Worm (Caenorhabditis elegans) whole organism, L2 larva: ENCODE data around the gene Y32H12A.6.

Experiments
- C34F6.9 ChIP-seq: fragments of 150-350 bp; optimal IDR thresholded peaks from 2 replicates; lab custom pipeline; 2014; ENCODE audit warnings: missing biosample characterization, missing genetic modification characterization
- F13H6.1 ChIP-seq: sonication (generic microtip); optimal IDR thresholded peaks from 2 replicates; lab custom pipeline; 2016; ENCODE audit warnings: missing genetic modification characterization, missing compliant biosample characterization
- R02D3.7 ChIP-seq: fragments of 150-350 bp; optimal IDR thresholded peaks from 2 replicates; lab custom pipeline; 2014; ENCODE audit warnings: missing biosample characterization, missing genetic modification characterization
- ZK546.5 ChIP-seq: sonication (generic microtip); optimal IDR thresholded peaks from 2 replicates; lab custom pipeline; 2017; ENCODE audit warnings: missing biosample characterization, missing genetic modification characterization
- alr-1 ChIP-seq: fragments of 150-350 bp; optimal IDR thresholded peaks from 2 replicates; lab custom pipeline; 2014; ENCODE audit warnings: missing biosample characterization, missing genetic modification characterization
- aly-2 ChIP-seq: fragments of 150-350 bp; optimal IDR thresholded peaks from 2 replicates; lab custom pipeline; 2014; ENCODE audit warnings: missing biosample characterization, missing genetic modification characterization
- ama-1 ChIP-seq: fragments of 150-350 bp; optimal IDR thresholded peaks from 2 replicates; lab custom pipeline; 2018; ENCODE audit warnings: inconsistent platforms
- blmp-1 ChIP-seq: sonication (generic microtip); optimal IDR thresholded peaks from 2 replicates; lab custom pipeline; 2017; ENCODE audit warnings: missing genetic modification characterization, mild to moderate bottlenecking, missing compliant biosample characterization, antibody characterized with exemption, moderate library complexity; ENCODE audit not compliant: insufficient read depth
- ceh-16 ChIP-seq: fragments of 150-350 bp; optimal IDR thresholded peaks from 2 replicates; lab custom pipeline; 2014; ENCODE audit warnings: missing biosample characterization, missing genetic modification characterization
- ceh-82 ChIP-seq: fragments of 150-350 bp; optimal IDR thresholded peaks from 2 replicates; lab custom pipeline; 2014; ENCODE audit warnings: missing biosample characterization, missing genetic modification characterization
- crh-2 ChIP-seq: sonication (generic microtip); optimal IDR thresholded peaks from 2 replicates; lab custom pipeline; 2017; ENCODE audit warnings: missing biosample characterization, missing genetic modification characterization
- dmd-4 ChIP-seq: sonication (generic microtip); optimal IDR thresholded peaks from 2 replicates; lab custom pipeline; 2017; ENCODE audit warnings: missing biosample characterization, missing genetic modification characterization
- egl-27 ChIP-seq: sonication (generic microtip); optimal IDR thresholded peaks from 3 replicates; lab custom pipeline; 2017; ENCODE audit warnings: missing biosample characterization, missing genetic modification reagents, missing genetic modification characterization
- elt-1 ChIP-seq: fragments of 150-350 bp; optimal IDR thresholded peaks from 2 replicates; lab custom pipeline; 2014; ENCODE audit warnings: missing biosample characterization, missing genetic modification characterization
- elt-3 ChIP-seq: sonication (generic microtip); optimal IDR thresholded peaks from 2 replicates; lab custom pipeline; 2017; ENCODE audit warnings: missing biosample characterization, missing genetic modification characterization
- fos-1 ChIP-seq: fragments of 150-350 bp; optimal IDR thresholded peaks from 2 replicates; lab custom pipeline; 2014; ENCODE audit warnings: missing biosample characterization, missing genetic modification characterization
- gmeb-1 ChIP-seq: fragments of 150-350 bp; optimal IDR thresholded peaks from 2 replicates; lab custom pipeline; 2014; ENCODE audit warnings: missing biosample characterization, missing genetic modification characterization
- lin-11 ChIP-seq: fragments of 150-350 bp; sonication (generic microtip); optimal IDR thresholded peaks from 2 replicates; lab custom pipeline; 2014; ENCODE audit warnings: missing biosample characterization, missing genetic modification characterization, inconsistent platforms, mixed read lengths
- lin-13 ChIP-seq: fragments of 150-350 bp; optimal IDR thresholded peaks from 2 replicates; lab custom pipeline; 2014; ENCODE audit warnings: missing biosample characterization, missing genetic modification reagents, missing genetic modification characterization
- lin-39 ChIP-seq: fragments of 150-350 bp; optimal IDR thresholded peaks from 2 replicates; lab custom pipeline; 2014; ENCODE audit warnings: missing biosample characterization, missing genetic modification reagents, missing genetic modification characterization
- lsy-2 ChIP-seq, 2 experiments: fragments of 150-350 bp in 1 of 2; sonication (generic microtip) in 1 of 2; optimal IDR thresholded peaks; 2 replicates each; lab custom pipeline; 2014 to 2017; ENCODE audit warnings: missing biosample characterization in 2 of 2, missing genetic modification characterization in 2 of 2
- mab-5 ChIP-seq: fragments of 150-350 bp; optimal IDR thresholded peaks from 2 replicates; lab custom pipeline; 2014; ENCODE audit warnings: missing biosample characterization, missing genetic modification characterization
- mdl-1 ChIP-seq, 2 experiments: fragments of 150-350 bp in 1 of 2; sonication (generic microtip) in 1 of 2; optimal IDR thresholded peaks; 2 replicates each; lab custom pipeline; 2017; ENCODE audit warnings: missing biosample characterization in 2 of 2, missing genetic modification characterization in 2 of 2
- nhr-12 ChIP-seq: fragments of 150-350 bp; optimal IDR thresholded peaks from 2 replicates; lab custom pipeline; 2014; ENCODE audit warnings: missing biosample characterization, missing genetic modification characterization
- nhr-129 ChIP-seq: fragments of 150-350 bp; optimal IDR thresholded peaks from 2 replicates; lab custom pipeline; 2014; ENCODE audit warnings: missing biosample characterization, missing genetic modification characterization
- nhr-21 ChIP-seq: fragments of 150-350 bp; optimal IDR thresholded peaks from 2 replicates; lab custom pipeline; 2014; ENCODE audit warnings: missing biosample characterization, missing genetic modification characterization
- nhr-23 ChIP-seq: fragments of 150-350 bp; optimal IDR thresholded peaks from 2 replicates; lab custom pipeline; 2014; ENCODE audit warnings: missing biosample characterization, missing genetic modification reagents, missing genetic modification characterization
- nhr-237 ChIP-seq: fragments of 150-350 bp; optimal IDR thresholded peaks from 2 replicates; lab custom pipeline; 2014; ENCODE audit warnings: missing biosample characterization, missing genetic modification characterization
- nhr-25 ChIP-seq: fragments of 150-350 bp; sonication (generic microtip); optimal IDR thresholded peaks from 3 replicates; lab custom pipeline; 2014; ENCODE audit warnings: missing biosample characterization, missing genetic modification characterization
- nhr-6 ChIP-seq: fragments of 150-350 bp; optimal IDR thresholded peaks from 2 replicates; lab custom pipeline; 2014; ENCODE audit warnings: missing biosample characterization, missing genetic modification characterization
- peb-1 ChIP-seq: fragments of 150-350 bp; optimal IDR thresholded peaks from 2 replicates; lab custom pipeline; 2014; ENCODE audit warnings: missing biosample characterization, missing genetic modification characterization
- sem-4 ChIP-seq: fragments of 150-350 bp; optimal IDR thresholded peaks from 2 replicates; lab custom pipeline; 2014; ENCODE audit warnings: missing biosample characterization, missing genetic modification reagents, missing genetic modification characterization
- skn-1 ChIP-seq: sonication (generic microtip); optimal IDR thresholded peaks from 2 replicates; lab custom pipeline; 2017; ENCODE audit warnings: missing biosample characterization, missing genetic modification characterization
- sma-3 ChIP-seq: sonication (generic microtip); optimal IDR thresholded peaks from 2 replicates; lab custom pipeline; 2016; ENCODE audit warnings: missing genetic modification reagents, missing genetic modification characterization, missing compliant biosample characterization
- sma-9 ChIP-seq, 2 experiments: fragments of 150-350 bp in 1 of 2; sonication (generic microtip) in 1 of 2; optimal IDR thresholded peaks; 2 replicates each; lab custom pipeline; 2014 to 2016; ENCODE audit warnings: missing genetic modification characterization in 2 of 2, mild to moderate bottlenecking in 1 of 2, missing biosample characterization in 1 of 2, missing compliant biosample characterization in 1 of 2, missing genetic modification reagents in 1 of 2, moderate library complexity in 1 of 2
- unc-55 ChIP-seq: fragments of 150-350 bp; sonication (generic microtip); optimal IDR thresholded peaks from 3 replicates; lab custom pipeline; 2014; ENCODE audit warnings: missing biosample characterization, missing genetic modification reagents, missing genetic modification characterization
- unc-62 ChIP-seq: fragments of 150-350 bp; optimal IDR thresholded peaks from 2 replicates; lab custom pipeline; 2014; ENCODE audit warnings: missing biosample characterization, missing genetic modification reagents, missing genetic modification characterization
- zag-1 ChIP-seq: fragments of 150-350 bp; optimal IDR thresholded peaks from 2 replicates; lab custom pipeline; 2014; ENCODE audit warnings: missing biosample characterization, missing genetic modification characterization
- ztf-11 ChIP-seq: sonication (generic microtip); optimal IDR thresholded peaks from 2 replicates; lab custom pipeline; 2017; ENCODE audit warnings: missing biosample characterization, missing genetic modification characterization
- ztf-4 ChIP-seq: fragments of 150-350 bp; optimal IDR thresholded peaks from 2 replicates; lab custom pipeline; 2014; ENCODE audit warnings: missing biosample characterization, missing genetic modification characterization

The Y32H12A.6 gene

DNA sequence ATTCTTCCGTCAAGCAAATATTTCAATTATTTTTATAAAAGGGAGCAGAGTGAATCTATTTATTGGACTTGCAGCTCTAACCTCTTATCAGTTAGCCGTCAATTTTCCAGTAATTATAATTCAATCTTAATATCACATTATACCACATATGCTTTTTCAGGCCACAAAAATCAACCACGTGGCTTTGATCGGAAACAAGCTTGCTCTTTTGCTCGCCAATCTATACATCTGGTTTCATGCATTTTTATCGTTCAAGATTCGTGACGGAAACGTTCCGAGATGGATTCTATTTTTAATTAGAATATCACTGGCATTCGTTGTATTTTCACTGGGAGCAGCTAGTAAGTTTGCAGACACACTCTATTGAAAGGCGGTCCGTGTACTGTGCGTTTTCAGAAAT is 25.1 kb upstream of the Y32H12A.6 start:
- TF ChIP-seq nhr-6 (tag; lab: Kevin White, UChicago) (no peak), ama-1 (lab: Kevin White, UChicago) (no peak), sma-3 (GFP tag; lab: Kevin White, UChicago) (no peak), F13H6.1 (tag; lab: Kevin White, UChicago) (no peak), alr-1 (no peak), lsy-2 (tag; optimal IDR thresholded peaks at IDR 0.05; lab: Kevin White, UChicago) (no peak), dmd-4 (tag; lab: Kevin White, UChicago) (no peak)

DNA sequence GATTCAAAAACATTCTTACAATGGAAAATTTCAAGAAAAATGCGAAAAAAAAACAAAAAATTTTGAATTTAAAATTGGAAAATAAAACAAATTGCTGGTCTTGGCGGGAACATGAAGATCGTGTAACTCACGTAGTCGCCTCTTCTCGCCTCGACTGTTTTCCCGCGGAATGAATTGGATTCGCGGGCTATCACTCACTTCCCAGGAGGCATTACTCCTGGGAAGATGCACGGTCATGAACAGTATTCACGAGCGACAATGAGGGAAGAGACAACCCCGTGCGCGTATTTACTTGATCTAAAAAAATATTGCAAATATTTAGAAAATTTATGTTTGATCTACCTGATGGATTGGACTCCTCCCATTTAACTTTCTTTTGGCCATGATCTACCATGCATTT is 24.3 kb upstream of the Y32H12A.6 start:
- no peak for TF ChIP-seq nhr-6 (tag; lab: Kevin White, UChicago)
- TF ChIP-seq egl-27 = no peak
- no peak for TF ChIP-seq R02D3.7
- TF ChIP-seq ceh-16 = no peak
- no peak for TF ChIP-seq unc-55 (GFP tag; lab: Kevin White, UChicago)

ce11 chrIII:5405628-5406084 is 23.7 kb upstream of the Y32H12A.6 start, which contains the start of the genes W03A5.2 and Y32H12A.8:
Gene W03A5.2 (plus strand): TSS chrIII:5406034.
Gene Y32H12A.8 (minus strand): TSS chrIII:5406037.
- no peak for TF ChIP-seq sma-3 (GFP tag; lab: Kevin White, UChicago)
- TF ChIP-seq aly-2 (tag; lab: Kevin White, UChicago) = no peak
- TF ChIP-seq peb-1 (tag; lab: Kevin White, UChicago) = no peak
- TF ChIP-seq nhr-6 (tag; lab: Kevin White, UChicago) = no peak
- no peak for TF ChIP-seq ceh-16
- TF ChIP-seq nhr-23 (tag; lab: Kevin White, UChicago) = no peak
- TF ChIP-seq nhr-237 (tag; lab: Kevin White, UChicago) = no peak
- TF ChIP-seq R02D3.7 = no peak
- no peak for TF ChIP-seq elt-1 (tag; lab: Kevin White, UChicago)
- peak; percentile 80 for TF ChIP-seq gmeb-1
- no peak for TF ChIP-seq dmd-4 (tag; lab: Kevin White, UChicago)
- no peak for TF ChIP-seq lin-13
- TF ChIP-seq fos-1 = no peak
- TF ChIP-seq zag-1 (tag; lab: Kevin White, UChicago) = no peak
- TF ChIP-seq lin-39 (tag; lab: Kevin White, UChicago) = no peak
- TF ChIP-seq crh-2 (tag; lab: Kevin White, UChicago) = peak; percentile 26
- peak in 1 of 2 experiments; percentile 71 for TF ChIP-seq lsy-2 (tag; optimal IDR thresholded peaks at IDR 0.05; lab: Kevin White, UChicago)
- no peak for TF ChIP-seq unc-62 (GFP tag; lab: Kevin White, UChicago)
- no peak for TF ChIP-seq ZK546.5 (tag; lab: Kevin White, UChicago)
- no peak for TF ChIP-seq ztf-11 (tag; lab: Kevin White, UChicago)
- TF ChIP-seq nhr-21 (tag; lab: Kevin White, UChicago) = no peak
- TF ChIP-seq mab-5 (tag; lab: Kevin White, UChicago) = no peak
- TF ChIP-seq ztf-4 (tag; lab: Kevin White, UChicago) = no peak
- TF ChIP-seq lin-11 (tag; lab: Kevin White, UChicago) = peak; percentile 10
- peak; percentile 16 for TF ChIP-seq C34F6.9 (tag; lab: Kevin White, UChicago)
- no peak for TF ChIP-seq nhr-25 (tag; lab: Kevin White, UChicago)
- no peak for TF ChIP-seq elt-3
- TF ChIP-seq F13H6.1 (tag; lab: Kevin White, UChicago) = no peak
- TF ChIP-seq ama-1 (lab: Kevin White, UChicago) = no peak
- TF ChIP-seq nhr-129 (tag; lab: Kevin White, UChicago) = peak; percentile 43
- TF ChIP-seq alr-1 = no peak
- peak; percentile 76 for TF ChIP-seq unc-55 (GFP tag; lab: Kevin White, UChicago)
- TF ChIP-seq sma-9 (GFP tag; optimal IDR thresholded peaks at IDR 0.05; lab: Kevin White, UChicago) = no peak
- no peak for TF ChIP-seq sma-9 (tag; optimal IDR thresholded peaks at IDR 0.05; lab: Kevin White, UChicago)
- TF ChIP-seq ceh-82 (tag; lab: Kevin White, UChicago) = no peak
- no peak for TF ChIP-seq nhr-12 (tag; lab: Kevin White, UChicago)
- TF ChIP-seq sem-4 (tag; lab: Kevin White, UChicago) = no peak

- no peak for TF ChIP-seq lsy-2 (tag; optimal IDR thresholded peaks at IDR 0.05; lab: Kevin White, UChicago)
- TF ChIP-seq ceh-16 = no peak
- TF ChIP-seq mdl-1 (tag; optimal IDR thresholded peaks at IDR 0.05; lab: Kevin White, UChicago) = no peak
- TF ChIP-seq unc-62 (GFP tag; lab: Kevin White, UChicago) = no peak
- TF ChIP-seq elt-3 = no peak
- no peak for TF ChIP-seq C34F6.9 (tag; lab: Kevin White, UChicago)
- TF ChIP-seq ztf-11 (tag; lab: Kevin White, UChicago) = no peak
- no peak for TF ChIP-seq skn-1 (tag; lab: Kevin White, UChicago)
- no peak for TF ChIP-seq blmp-1
- no peak for TF ChIP-seq egl-27
- TF ChIP-seq sma-9 (GFP tag; optimal IDR thresholded peaks at IDR 0.05; lab: Kevin White, UChicago) = no peak
- TF ChIP-seq sma-9 (tag; optimal IDR thresholded peaks at IDR 0.05; lab: Kevin White, UChicago) = no peak
- TF ChIP-seq nhr-237 (tag; lab: Kevin White, UChicago) = no peak
- no peak for TF ChIP-seq aly-2 (tag; lab: Kevin White, UChicago)
- no peak for TF ChIP-seq ceh-82 (tag; lab: Kevin White, UChicago)
- no peak for TF ChIP-seq sem-4 (tag; lab: Kevin White, UChicago)
- TF ChIP-seq crh-2 (tag; lab: Kevin White, UChicago) = no peak
Measured at ce11 chrIII:5404998-5405397, 23.0 kb upstream of the Y32H12A.6 start.
